Worm (Caenorhabditis elegans) whole organism, late embryonic: ENCODE data around the gene F32D1.7.

ENCODE experiments used
- ceh-34 ChIP-seq: sonication (generic microtip); optimal IDR thresholded peaks from 2 replicates; lab custom pipeline; 2016; ENCODE audit warnings: mild to moderate bottlenecking, missing genetic modification characterization, missing compliant biosample characterization
- dve-1 ChIP-seq: sonication (generic microtip); optimal IDR thresholded peaks from 2 replicates; lab custom pipeline; 2017; ENCODE audit warnings: antibody characterized with exemption, mild to moderate bottlenecking, missing genetic modification characterization, missing compliant biosample characterization
- ets-4 ChIP-seq: sonication (generic microtip); optimal IDR thresholded peaks from 2 replicates; lab custom pipeline; 2016; ENCODE audit warnings: missing genetic modification characterization, missing compliant biosample characterization
- fkh-6 ChIP-seq: sonication (generic microtip); optimal IDR thresholded peaks from 2 replicates; lab custom pipeline; 2016; ENCODE audit warnings: missing genetic modification characterization, missing compliant biosample characterization
- hlh-8 ChIP-seq: sonication (generic microtip); optimal IDR thresholded peaks from 2 replicates; lab custom pipeline; 2016; ENCODE audit warnings: missing genotype, missing genetic modification characterization, missing compliant biosample characterization
- nhr-11 ChIP-seq: fragments of 150-350 bp; optimal IDR thresholded peaks from 2 replicates; lab custom pipeline; 2014; ENCODE audit warnings: missing biosample characterization, missing genetic modification characterization
- pag-3 ChIP-seq: sonication (generic microtip); optimal IDR thresholded peaks from 2 replicates; lab custom pipeline; 2016; ENCODE audit warnings: missing compliant biosample characterization, missing genetic modification characterization, borderline replicate concordance
- pha-4 ChIP-seq: fragments of 150-350 bp; optimal IDR thresholded peaks from 2 replicates; lab custom pipeline; 2018; ENCODE audit warnings: missing biosample characterization, missing genetic modification reagents, missing genetic modification characterization
- pqm-1 ChIP-seq: sonication (generic microtip); optimal IDR thresholded peaks from 2 replicates; lab custom pipeline; 2016; ENCODE audit warnings: missing genetic modification characterization, missing compliant biosample characterization
- unc-42 ChIP-seq: sonication (generic microtip); optimal IDR thresholded peaks from 2 replicates; lab custom pipeline; 2016; ENCODE audit warnings: missing genotype, missing genetic modification characterization, missing compliant biosample characterization

- TF ChIP-seq dve-1 (tag; lab: Kevin White, UChicago) (no peak), pha-4 (tag; lab: Kevin White, UChicago) (no peak), nhr-11 (tag; lab: Kevin White, UChicago) (no peak), fkh-6 (tag; lab: Kevin White, UChicago) (no peak), unc-42 (tag; lab: Kevin White, UChicago) (no peak), ceh-34 (tag; lab: Kevin White, UChicago) (no peak), pqm-1 (tag; lab: Kevin White, UChicago) (no peak), hlh-8 (no peak), pag-3 (tag; lab: Kevin White, UChicago) (no peak), ets-4 (tag; lab: Kevin White, UChicago) (no peak)
These were observed 30.3 kb downstream of the F32D1.7 start, which contains the start of gene figl-1 for ce11 chrV:4345714-4346113.
